Fruit fly (Drosophila melanogaster): ENCODE results near the gene pira.

pira gene

DNA sequence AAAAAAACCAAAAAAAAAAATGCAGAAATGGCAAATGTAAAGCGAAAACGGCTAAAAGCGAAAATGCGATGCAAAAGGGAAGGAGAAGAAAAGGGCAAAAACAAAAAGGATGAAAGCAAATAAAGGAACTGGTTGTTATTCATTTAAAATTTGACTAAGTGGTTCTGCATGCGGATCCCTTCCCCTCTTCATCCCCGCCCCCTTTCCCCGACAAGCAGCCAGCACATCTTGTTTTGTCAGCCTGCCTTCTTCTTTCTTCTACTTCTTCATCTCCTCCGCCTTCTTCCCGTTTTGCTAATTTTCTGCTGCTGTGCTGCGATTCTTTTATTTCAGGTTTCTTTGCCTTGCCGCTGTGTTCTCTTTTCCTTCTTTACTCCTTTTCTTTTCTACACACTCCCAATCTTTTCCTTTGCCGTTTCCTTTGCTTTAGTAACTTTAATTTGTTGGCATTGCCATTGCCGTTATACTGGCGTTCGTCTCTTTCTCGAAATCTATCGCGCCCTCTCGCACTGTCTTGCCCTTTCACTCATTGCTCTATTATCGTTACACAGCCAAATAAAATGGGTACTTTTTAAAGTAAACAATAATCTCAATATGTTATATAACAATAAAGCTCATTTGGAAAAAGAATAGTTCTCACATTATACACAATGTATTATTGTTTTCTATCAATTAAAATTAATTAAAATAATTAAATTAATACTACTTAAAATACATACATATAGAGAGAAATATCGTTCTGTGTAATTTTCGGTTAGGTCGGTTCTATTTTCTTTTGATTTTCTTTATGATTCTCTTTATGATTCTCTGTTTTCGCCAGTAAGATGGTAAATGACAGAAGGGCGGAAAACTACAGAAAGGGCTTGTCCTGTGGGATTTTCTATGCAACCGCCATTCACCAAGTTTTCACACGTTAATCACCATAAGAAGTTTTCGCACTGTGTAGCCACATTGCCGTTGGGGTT, 15.4 kb downstream of the pira start (continued):
- peak; percentile 23 for TF ChIP-seq exex (tag; optimal IDR thresholded peaks at IDR 0.05)
- TF ChIP-seq CG2202 (tag; optimal IDR thresholded peaks at IDR 0.05) = peak; percentile 24
- TF ChIP-seq Adf1 (GFP tag; IDR thresholded peaks at IDR 0.05) = no peak
- peak; percentile 43 for TF ChIP-seq CG4404 (GFP tag; IDR thresholded peaks at IDR 0.05)
- no peak for TF ChIP-seq CG11085 (GFP tag; IDR thresholded peaks at IDR 0.05)
- no peak for TF ChIP-seq ham (GFP tag; IDR thresholded peaks at IDR 0.05)
- no peak for TF ChIP-seq CG13624 (GFP tag; optimal IDR thresholded peaks at IDR 0.05)
- TF ChIP-seq HHEX (GFP tag; optimal IDR thresholded peaks at IDR 0.05) = peak; percentile 17
- no peak for TF ChIP-seq eyg (GFP tag; optimal IDR thresholded peaks at IDR 0.05)
- TF ChIP-seq mam (GFP tag; optimal IDR thresholded peaks at IDR 0.05) = no peak
- no peak for TF ChIP-seq Poxn (GFP tag; IDR thresholded peaks at IDR 0.05)
- TF ChIP-seq TFAM (GFP tag; optimal IDR thresholded peaks at IDR 0.05) = no peak
- TF ChIP-seq CG5180 (GFP tag; optimal IDR thresholded peaks at IDR 0.05) = peak; percentile 59
- TF ChIP-seq ems (GFP tag; optimal IDR thresholded peaks at IDR 0.05) = no peak
- peak; percentile 3 for TF ChIP-seq CG10543 (GFP tag; optimal IDR thresholded peaks at IDR 0.05)
- no peak for TF ChIP-seq Kr (GFP tag; optimal IDR thresholded peaks at IDR 0.05)
- no peak for TF ChIP-seq CG17186 (GFP tag; optimal IDR thresholded peaks at IDR 0.05)
- TF ChIP-seq Eip74EF (GFP tag; optimal IDR thresholded peaks at IDR 0.05) = peak in 1 of 2 experiments; percentile 59
- peak in 1 of 2 experiments; percentile 78 for TF ChIP-seq Hr51 (GFP tag; optimal IDR thresholded peaks at IDR 0.05)
- TF ChIP-seq Lim3 (GFP tag; IDR thresholded peaks at IDR 0.05) = no peak
- TF ChIP-seq en (GFP tag; optimal IDR thresholded peaks at IDR 0.05) = no peak
- no peak for TF ChIP-seq CG9609 (GFP tag; optimal IDR thresholded peaks at IDR 0.05)
- TF ChIP-seq peb (GFP tag; IDR thresholded peaks at IDR 0.05) = no peak
- peak; percentile 89 for TF ChIP-seq CG17361 (GFP tag; IDR thresholded peaks at IDR 0.05)
- TF ChIP-seq nerfin-2 (GFP tag; IDR thresholded peaks at IDR 0.05; ENCODE audit: partially characterized antibody) = no peak
- TF ChIP-seq gem (tag; optimal IDR thresholded peaks at IDR 0.05) = peak; percentile 87
- no peak for TF ChIP-seq CG11723 (GFP tag; optimal IDR thresholded peaks at IDR 0.05)
- TF ChIP-seq bsh (GFP tag; optimal IDR thresholded peaks at IDR 0.05) = peak in 1 of 2 experiments; percentile 77
- TF ChIP-seq Mad (GFP tag; optimal IDR thresholded peaks at IDR 0.05) = no peak
- no peak for TF ChIP-seq disco-r (GFP tag; optimal IDR thresholded peaks at IDR 0.05)
- no peak for TF ChIP-seq CG9215 (GFP tag; IDR thresholded peaks at IDR 0.05)
- TF ChIP-seq nau (GFP tag; optimal IDR thresholded peaks at IDR 0.05) = no peak
- TF ChIP-seq YL-1 (GFP tag; optimal IDR thresholded peaks at IDR 0.05) = no peak
- TF ChIP-seq Hr78 (GFP tag; optimal IDR thresholded peaks at IDR 0.05) = peak in 1 of 2 experiments; percentile 49
- peak; percentile 76 for TF ChIP-seq CG10267 (tag; optimal IDR thresholded peaks at IDR 0.05)
- TF ChIP-seq CG15269 (tag; optimal IDR thresholded peaks at IDR 0.05) = peak; percentile 61
- no peak for TF ChIP-seq hth (optimal IDR thresholded peaks at IDR 0.05)
- TF ChIP-seq trh (GFP tag; optimal IDR thresholded peaks at IDR 0.05) = no peak
- no peak for TF ChIP-seq CG3726 (GFP tag; IDR thresholded peaks at IDR 0.05)
- no peak for TF ChIP-seq Doc3 (GFP tag; IDR thresholded peaks at IDR 0.05; ENCODE audit: partially characterized antibody)
- no peak for TF ChIP-seq CG14965 (GFP tag; optimal IDR thresholded peaks at IDR 0.05; ENCODE audit: borderline replicate concordance)
- no peak for TF ChIP-seq CG30431 (GFP tag; optimal IDR thresholded peaks at IDR 0.05)
- TF ChIP-seq ttk (GFP tag; IDR thresholded peaks at IDR 0.05) = no peak

Data from whole organism, embryonic.